Worm (Caenorhabditis elegans): ENCODE data around the gene tag-120.
A peak's percentile ranks its signal among the peaks of the same experiment; 100 is the strongest.

The tag-120 gene

DNA sequence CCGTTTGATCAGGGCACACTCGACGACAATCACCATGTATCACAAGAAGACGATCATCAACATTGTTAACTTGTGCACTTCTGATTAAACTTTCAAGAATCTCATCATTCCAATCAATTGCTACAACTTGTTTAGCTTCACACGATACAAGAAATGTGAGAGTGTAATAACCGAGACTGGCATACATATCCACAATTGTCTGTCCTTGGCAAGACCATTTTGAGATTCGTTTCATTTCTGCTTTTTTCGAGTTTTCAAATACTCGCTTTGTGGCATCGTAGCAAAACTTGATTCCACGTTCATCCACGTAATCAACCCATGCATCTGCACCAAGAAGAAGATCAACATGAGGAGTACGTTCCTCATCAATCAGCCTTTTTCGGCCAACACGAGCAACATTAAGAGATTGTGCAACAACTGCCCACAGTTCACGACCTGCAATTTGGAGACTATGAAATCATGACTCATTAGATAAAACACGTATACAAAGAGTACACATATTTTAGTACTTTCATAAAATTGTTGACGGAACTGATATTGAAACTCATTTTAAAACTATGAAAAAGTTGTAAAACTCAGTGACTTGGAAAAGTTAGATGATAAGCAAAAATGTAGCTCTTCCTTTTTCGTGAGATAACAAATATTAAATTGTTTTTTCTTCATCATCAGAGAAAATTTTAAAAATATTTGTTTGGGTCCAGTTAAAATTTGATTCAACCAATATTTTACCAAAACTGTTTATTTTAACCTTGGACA lies 3.0 kb upstream of the tag-120 start:
- TF ChIP-seq attf-3 (GFP tag; conservative IDR thresholded peaks at IDR 0.05) (no peak), nfyb-1 (GFP tag; IDR thresholded peaks at IDR 0.05) (no peak), F39B2.1 (GFP tag; IDR thresholded peaks at IDR 0.05) (no peak), lin-26 (GFP tag; IDR thresholded peaks at IDR 0.05) (no peak), madf-3 (GFP tag; IDR thresholded peaks at IDR 0.05) (no peak), madf-10 (tag; optimal IDR thresholded peaks at IDR 0.05) (no peak), dpff-1 (tag; optimal IDR thresholded peaks at IDR 0.05) (no peak), mcd-1 (GFP tag; IDR thresholded peaks at IDR 0.05) (no peak), mel-28 (tag; optimal IDR thresholded peaks at IDR 0.05; ENCODE audit: borderline replicate concordance) (no peak), ztf-18 (tag; optimal IDR thresholded peaks at IDR 0.05) (no peak), him-1 (tag; optimal IDR thresholded peaks at IDR 0.05) (no peak), egrh-3 (GFP tag; IDR thresholded peaks at IDR 0.05) (no peak), sea-2 (GFP tag; IDR thresholded peaks at IDR 0.05) (no peak), ztf-22 (GFP tag; optimal IDR thresholded peaks at IDR 0.05) (no peak), ekl-4 (GFP tag; IDR thresholded peaks at IDR 0.05) (no peak)

- TF ChIP-seq nhr-80 (tag; optimal IDR thresholded peaks at IDR 0.05) (peak; percentile 45), F37B4.10 (GFP tag; IDR thresholded peaks at IDR 0.05) (no peak), cebp-1 (GFP tag; IDR thresholded peaks at IDR 0.05) (peak; percentile 83), cebp-1 (tag; optimal IDR thresholded peaks at IDR 0.05) (no peak)
These were observed 1.6 kb upstream of the tag-120 start for ce11 chrV:9711174-9711573.

ce11 chrV:9706592-9706991 lies 3.0 kb downstream of the tag-120 start:
- TF ChIP-seq B0035.1 (tag; optimal IDR thresholded peaks at IDR 0.05) (no peak), F37B4.10 (GFP tag; IDR thresholded peaks at IDR 0.05) (no peak), sptf-2 (GFP tag; optimal IDR thresholded peaks at IDR 0.05) (no peak), pha-4 (tag; optimal IDR thresholded peaks at IDR 0.05) (no peak), madf-3 (GFP tag; IDR thresholded peaks at IDR 0.05) (no peak), lsl-1 (GFP tag; optimal IDR thresholded peaks at IDR 0.05) (no peak), ztf-18 (tag; optimal IDR thresholded peaks at IDR 0.05) (no peak), ztf-25 (GFP tag; IDR thresholded peaks at IDR 0.05) (no peak)

ce11 chrV:9704399-9704798 lies 5.2 kb downstream of the tag-120 start:
- TF ChIP-seq Y67H2A.10 (GFP tag; conservative IDR thresholded peaks at IDR 0.05) (no peak), tbp1 (GFP tag; optimal IDR thresholded peaks at IDR 0.05) (no peak), atf-7 (tag; optimal IDR thresholded peaks at IDR 0.05) (no peak), lag-1 (GFP tag; IDR thresholded peaks at IDR 0.05) (no peak), sea-2 (GFP tag; IDR thresholded peaks at IDR 0.05) (no peak), ztf-28 (GFP tag; IDR thresholded peaks at IDR 0.05) (no peak), F57A8.1 (GFP tag; optimal IDR thresholded peaks at IDR 0.05) (no peak), nfya-2 (GFP tag; IDR thresholded peaks at IDR 0.05) (no peak), pha-4 (tag; optimal IDR thresholded peaks at IDR 0.05) (no peak), hlh-12 (tag; optimal IDR thresholded peaks at IDR 0.05) (no peak), K12H6.12 (tag; optimal IDR thresholded peaks at IDR 0.05) (peak; percentile 47), let-526 (GFP tag; IDR thresholded peaks at IDR 0.05) (no peak), hmg-1.2 (GFP tag; IDR thresholded peaks at IDR 0.05) (peak; percentile 63; the same call in 1 of the 2 replicates), somi-1 (GFP tag; optimal IDR thresholded peaks at IDR 0.05) (no peak), cebp-1 (GFP tag; IDR thresholded peaks at IDR 0.05) (peak; percentile 78; the same call in 1 of the 2 replicates), cebp-1 (tag; optimal IDR thresholded peaks at IDR 0.05) (peak; percentile 96), ceh-27 (GFP tag; optimal IDR thresholded peaks at IDR 0.05) (peak; percentile 74), attf-3 (GFP tag; conservative IDR thresholded peaks at IDR 0.05) (no peak), akir-1 (GFP tag; optimal IDR thresholded peaks at IDR 0.05) (no peak), nhr-80 (tag; optimal IDR thresholded peaks at IDR 0.05) (no peak)

Data from whole organism, young adult.